Worm (Caenorhabditis elegans): ENCODE results near the gene F44A2.5.

- TF ChIP-seq fkh-10 (GFP tag; optimal IDR thresholded peaks at IDR 0.05): no peak
- no peak for TF ChIP-seq skn-1 (tag; optimal IDR thresholded peaks at IDR 0.05)
- TF ChIP-seq ztf-11 (tag; optimal IDR thresholded peaks at IDR 0.05): no peak
- TF ChIP-seq lin-15B (tag; optimal IDR thresholded peaks at IDR 0.05): no peak
- no peak for TF ChIP-seq fos-1 (tag; optimal IDR thresholded peaks at IDR 0.05)
- no peak for TF ChIP-seq nhr-76 (tag; optimal IDR thresholded peaks at IDR 0.05)
- TF ChIP-seq ceh-82 (tag; optimal IDR thresholded peaks at IDR 0.05): no peak
- TF ChIP-seq ztf-4 (tag; optimal IDR thresholded peaks at IDR 0.05): no peak
- no peak for TF ChIP-seq jun-1 (tag; optimal IDR thresholded peaks at IDR 0.05)
- no peak for TF ChIP-seq egl-27 (tag; optimal IDR thresholded peaks at IDR 0.05)
These were observed 40.0 kb upstream of the F44A2.5 start, which contains the start of gene F07C3.16 for ce11 chrV:9257467-9257866.
